Worm (Caenorhabditis elegans) whole organism, mixed stage, embryonic: Measurements from ENCODE around the gene clp-2.

Experiments used
- lsy-2 ChIP-seq: fragments of 150-350 bp; optimal IDR thresholded peaks from 2 replicates; lab custom pipeline; 2014; ENCODE audit warnings: missing biosample characterization, missing genetic modification characterization
- pha-4 ChIP-seq: fragments of 150-350 bp; optimal IDR thresholded peaks from 2 replicates; lab custom pipeline; 2018; ENCODE audit warnings: missing biosample characterization, missing genetic modification reagents, missing genetic modification characterization
- ztf-11 ChIP-seq: fragments of 150-350 bp; optimal IDR thresholded peaks from 2 replicates; lab custom pipeline; 2014; ENCODE audit warnings: missing biosample characterization, missing genetic modification characterization

DNA sequence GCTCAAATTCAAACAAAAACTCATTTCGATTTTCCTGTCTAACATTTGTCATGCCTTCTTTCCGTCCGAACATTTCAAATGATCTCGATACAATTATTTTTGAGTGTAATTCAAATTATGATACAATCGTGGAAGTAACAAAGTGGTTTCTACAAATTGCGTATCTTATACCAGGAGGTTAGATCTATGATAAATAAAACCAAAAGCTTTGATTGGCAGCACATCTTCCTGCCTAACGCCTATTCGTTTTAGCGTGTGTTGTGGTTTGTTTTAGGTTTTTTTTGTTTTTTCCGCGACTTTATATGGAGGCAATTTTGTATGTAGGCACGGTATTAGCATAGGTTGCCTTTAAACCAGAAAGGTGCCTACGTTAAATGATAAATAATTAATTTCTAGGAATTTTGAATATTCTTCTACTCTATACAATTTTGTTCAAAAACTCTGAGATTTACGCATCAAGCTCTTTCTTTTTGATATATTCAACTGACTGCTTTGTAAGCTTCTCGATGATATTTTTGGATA, 23.8 kb downstream of the clp-2 start, which contains the start of gene srg-11:
- no peak for TF ChIP-seq ztf-11 (tag; lab: Kevin White, UChicago)
- TF ChIP-seq pha-4 (tag; lab: Kevin White, UChicago), result no peak
- TF ChIP-seq lsy-2 (tag; lab: Kevin White, UChicago), result no peak
